Worm (Caenorhabditis elegans) whole organism, young adult: ENCODE results near the gene fbxa-158.

Experiments
- B0336.3 ChIP-seq: fragments of 200-800 bp; sonication (Bioruptor generic); IDR thresholded peaks from 2 replicates; pipeline ENCODE4 v1.3.6; 2022; ENCODE audit warnings: missing genetic modification characterization, missing compliant biosample characterization
- F49E8.2 ChIP-seq: sonication (generic microtip); optimal IDR thresholded peaks from 3 replicates; lab custom pipeline; 2017; ENCODE audit warnings: missing genetic modification characterization, mild to moderate bottlenecking, missing compliant biosample characterization, antibody characterized with exemption, moderate library complexity; ENCODE audit not compliant: insufficient read depth
- F52B5.7 ChIP-seq: sonication (generic microtip); optimal IDR thresholded peaks from 2 replicates; lab custom pipeline; 2016; ENCODE audit warnings: mild to moderate bottlenecking, missing genetic modification characterization, missing compliant biosample characterization
- F57A8.1 ChIP-seq: fragments of 200-800 bp; sonication (Bioruptor generic); optimal IDR thresholded peaks from 2 replicates; lab custom pipeline; 2018; ENCODE audit warnings: mild to moderate bottlenecking, missing genetic modification characterization, moderate library complexity, missing compliant biosample characterization
- T07F8.4 ChIP-seq: sonication (generic microtip); optimal IDR thresholded peaks from 2 replicates; lab custom pipeline; 2016; ENCODE audit warnings: mild to moderate bottlenecking, missing genetic modification characterization, moderate library complexity, missing compliant biosample characterization
- ama-1 ChIP-seq, 3 experiments: fragments of 150-350 bp in 1 of 3; sonication (generic microtip) in 2 of 3; optimal IDR thresholded peaks; 2 replicates each; lab custom pipeline; 2014 to 2018; ENCODE audit warnings: missing biosample characterization in 2 of 3, missing genetic modification characterization in 2 of 3, missing genetic modification reagents in 2 of 3
- dpff-1 ChIP-seq: sonication (generic microtip); optimal IDR thresholded peaks from 2 replicates; lab custom pipeline; 2017; ENCODE audit warnings: mild to moderate bottlenecking, missing genetic modification characterization, missing compliant biosample characterization
- dpl-1 ChIP-seq: fragments of 150-350 bp; optimal IDR thresholded peaks from 2 replicates; lab custom pipeline; 2014; ENCODE audit warnings: missing biosample characterization, missing genetic modification reagents, missing genetic modification characterization
- gei-17 ChIP-seq: fragments of 200-800 bp; sonication (Bioruptor generic); optimal IDR thresholded peaks from 2 replicates; lab custom pipeline; 2018; ENCODE audit warnings: mild to moderate bottlenecking, missing genetic modification characterization, missing compliant biosample characterization
- lag-1 ChIP-seq: fragments of 200-800 bp; sonication (Bioruptor generic); IDR thresholded peaks from 2 replicates; pipeline ENCODE4 v1.3.6; 2022; ENCODE audit warnings: missing genetic modification reagents, missing genetic modification characterization, missing compliant biosample characterization
- nhr-90 ChIP-seq: sonication (generic microtip); optimal IDR thresholded peaks from 2 replicates; lab custom pipeline; 2016; ENCODE audit warnings: missing genotype, mild to moderate bottlenecking, missing genetic modification characterization, missing compliant biosample characterization
- snpc-1.3 ChIP-seq: sonication (generic microtip); optimal IDR thresholded peaks from 2 replicates; lab custom pipeline; 2017; ENCODE audit warnings: missing genetic modification characterization, mild to moderate bottlenecking, missing compliant biosample characterization, antibody characterized with exemption, moderate library complexity, missing genotype, missing genetic modification reagents; ENCODE audit not compliant: insufficient read depth
- snpc-4 ChIP-seq, 5 experiments: fragments of 150-350 bp in 1 of 5; sonication (generic microtip) in 4 of 5; optimal IDR thresholded peaks; 2 replicates each; lab custom pipeline; 2014 to 2018; ENCODE audit warnings: missing genetic modification characterization in 5 of 5, missing biosample characterization in 3 of 5, antibody characterized with exemption in 2 of 5, mild to moderate bottlenecking in 2 of 5, missing compliant biosample characterization in 2 of 5, missing genotype in 2 of 5, moderate library complexity in 2 of 5, missing genetic modification reagents in 1 of 5
- tbx-9 ChIP-seq: sonication (generic microtip); optimal IDR thresholded peaks from 2 replicates; lab custom pipeline; 2016; ENCODE audit warnings: borderline replicate concordance, missing genetic modification characterization, inconsistent platforms, missing compliant biosample characterization

DNA sequence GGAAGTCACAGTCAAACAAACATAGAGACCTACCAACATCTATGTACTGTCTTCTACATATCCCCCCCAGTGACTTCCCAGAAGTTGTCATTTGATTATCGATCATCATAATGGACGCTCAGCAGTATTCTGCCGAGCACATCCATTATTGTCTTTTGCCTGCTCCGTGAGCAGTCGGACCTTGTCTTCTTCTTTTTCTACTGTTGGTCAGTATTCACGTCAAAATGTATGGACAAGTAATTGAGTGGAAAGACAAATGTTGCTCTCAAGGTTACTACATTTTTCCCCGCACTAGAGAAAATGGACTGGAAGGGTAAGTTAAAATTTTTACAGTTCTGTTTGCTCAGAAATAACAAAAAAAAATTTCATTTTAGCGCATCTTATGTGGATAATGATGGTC, 33.8 kb upstream of the fbxa-158 start, which contains the start of gene btb-12:
- no peak for TF ChIP-seq nhr-90
- no peak for TF ChIP-seq gei-17
- no peak for TF ChIP-seq snpc-4 (GFP tag; optimal IDR thresholded peaks at IDR 0.05; lab: Kevin White, UChicago)
- TF ChIP-seq snpc-4 (tag; optimal IDR thresholded peaks at IDR 0.05; lab: Kevin White, UChicago) = no peak
- TF ChIP-seq ama-1 (optimal IDR thresholded peaks at IDR 0.05; lab: Kevin White, UChicago) = no peak
- no peak for TF ChIP-seq ama-1 (GFP tag; optimal IDR thresholded peaks at IDR 0.05; lab: Kevin White, UChicago)
- TF ChIP-seq B0336.3 = no peak
- TF ChIP-seq lag-1 (GFP tag; lab: Robert Waterston, UW) = no peak
- TF ChIP-seq T07F8.4 (tag; lab: Kevin White, UChicago) = no peak
- TF ChIP-seq F49E8.2 = no peak
- TF ChIP-seq dpl-1 (GFP tag; lab: Kevin White, UChicago) = no peak
- TF ChIP-seq F57A8.1 (GFP tag; lab: Kevin White, UChicago) = no peak
- no peak for TF ChIP-seq F52B5.7
- no peak for TF ChIP-seq tbx-9 (tag; lab: Kevin White, UChicago)
- TF ChIP-seq dpff-1 (tag; lab: Kevin White, UChicago) = no peak
- no peak for TF ChIP-seq snpc-1.3 (tag; lab: Kevin White, UChicago)
